Worm (Caenorhabditis elegans): ENCODE measurements around the gene ins-3.

DNA sequence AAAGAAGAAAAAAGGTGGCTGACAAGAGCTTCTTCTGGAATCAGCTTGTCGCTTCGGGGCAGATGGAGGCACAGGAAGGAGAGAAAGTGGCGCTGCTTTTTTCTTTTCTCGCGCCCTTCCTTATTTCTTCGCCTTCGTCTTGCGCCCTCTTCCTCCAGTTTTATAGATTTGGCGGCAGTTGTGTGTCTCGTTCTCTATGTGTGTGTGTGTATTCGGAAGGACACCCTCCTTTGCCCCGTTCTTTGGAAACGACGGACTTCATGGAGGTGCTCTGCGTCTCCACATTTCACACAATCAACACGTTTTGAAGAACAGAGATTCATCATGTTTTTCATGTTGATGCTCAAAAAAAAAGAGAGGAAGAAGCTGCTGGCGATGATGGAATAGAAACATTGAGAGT lies 41.9 kb downstream of the ins-3 start:
- no peak for TF ChIP-seq pha-4 (tag; optimal IDR thresholded peaks at IDR 0.05)
- no peak for TF ChIP-seq snpc-1.3 (tag; optimal IDR thresholded peaks at IDR 0.05; ENCODE audit: insufficient read depth)
